Fruit fly (Drosophila melanogaster): ENCODE results near the gene croc.

Gene croc

DNA sequence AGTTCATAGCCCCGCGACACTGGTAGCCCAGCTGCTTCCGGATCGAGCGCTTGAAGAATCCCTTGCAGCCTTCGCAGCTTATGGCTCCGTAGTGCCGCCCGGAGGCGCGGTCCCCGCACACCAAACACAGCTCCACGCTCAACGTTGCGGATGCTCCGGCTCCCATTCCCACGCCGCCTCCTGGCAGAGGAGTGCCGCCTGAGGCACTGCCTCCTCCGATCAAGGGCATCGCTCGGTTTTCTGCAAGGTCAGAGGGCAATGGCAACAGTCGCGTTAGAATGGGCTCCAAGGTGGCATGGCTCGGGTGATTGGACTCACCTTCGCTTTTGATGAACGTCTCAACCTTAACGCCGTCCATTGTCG lies 20.2 kb upstream of the croc start:
- peak; percentile 74; the same call in 2 of the 4 replicates for TF ChIP-seq chinmo (GFP tag; IDR thresholded peaks at IDR 0.05; ENCODE audit: partially characterized antibody)
- TF ChIP-seq mld (GFP tag; IDR thresholded peaks at IDR 0.05; ENCODE audit: partially characterized antibody), result 0 out of 3 replicates have a peak, but pooled peaks have one; percentile 24
- peak; percentile 52; the same call in 1 of the 2 replicates for TF ChIP-seq tna (GFP tag; IDR thresholded peaks at IDR 0.05; ENCODE audit: partially characterized antibody)
- 0 out of 2 replicates have a peak, but pooled peaks have one; percentile 5 for TF ChIP-seq peb (GFP tag; IDR thresholded peaks at IDR 0.05)
- TF ChIP-seq CG11504 (tag; optimal IDR thresholded peaks at IDR 0.05), result no peak
- TF ChIP-seq so (GFP tag; IDR thresholded peaks at IDR 0.05), result no peak
- peak; percentile 95 for TF ChIP-seq ftz-f1 (GFP tag; optimal IDR thresholded peaks at IDR 0.05)
- no peak for TF ChIP-seq ken (GFP tag; IDR thresholded peaks at IDR 0.05)
- peak; percentile 91 for TF ChIP-seq Ets65A (GFP tag)
- TF ChIP-seq Med (GFP tag), result peak; percentile 71
- TF ChIP-seq CG7963 (GFP tag; IDR thresholded peaks at IDR 0.05; ENCODE audit: partially characterized antibody), result peak; percentile 48; the same call in 1 of the 3 replicates
- 0 out of 2 replicates have a peak, but pooled peaks have one; percentile 2 for TF ChIP-seq CG9932 (GFP tag; IDR thresholded peaks at IDR 0.05)

DNA sequence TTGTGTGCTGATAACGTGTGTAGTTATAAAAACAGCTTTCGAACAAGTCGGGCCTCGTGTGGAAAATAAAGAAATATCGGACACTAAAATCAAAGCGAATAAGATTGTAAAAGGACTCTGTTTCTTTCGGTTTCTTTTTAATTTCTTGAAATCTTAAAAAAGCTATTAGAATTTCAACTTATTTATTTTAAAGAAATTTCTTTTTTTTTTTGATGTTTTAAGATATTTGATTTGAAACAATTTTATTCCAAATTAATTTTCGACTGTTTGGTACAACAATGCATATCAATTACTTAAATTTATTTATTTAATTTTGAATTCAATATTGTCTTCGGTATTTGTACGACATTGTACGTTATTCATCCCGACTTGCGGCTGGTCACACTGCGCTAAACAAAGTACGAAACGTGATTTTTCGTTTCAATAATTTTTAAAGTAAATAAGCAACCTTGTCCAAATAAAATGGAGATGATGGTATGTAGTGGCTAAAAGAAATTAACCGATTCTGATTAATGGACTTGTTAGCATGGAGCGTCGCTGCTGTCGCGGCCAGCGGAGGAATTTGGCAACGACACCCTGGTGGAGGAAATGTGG lies 16.5 kb upstream of the croc start, which contains the start of the genes CG7202 and CG7519:
TSS of gene CG7202 (minus strand) at position 51 of the 594 bp plus-strand sequence.
TSS of gene CG7519 (plus strand) at position 361 of the 594 bp plus-strand sequence.
- TF ChIP-seq Scr (GFP tag; IDR thresholded peaks at IDR 0.05; ENCODE audit: partially characterized antibody) (0 out of 2 replicates have a peak, but pooled peaks have one; percentile 12), CG13287 (GFP tag; IDR thresholded peaks at IDR 0.05; ENCODE audit: partially characterized antibody) (peak; percentile 26; the same call in 1 of the 2 replicates), pzg (GFP tag; optimal IDR thresholded peaks at IDR 0.05) (peak; percentile 35), CG14710 (tag; optimal IDR thresholded peaks at IDR 0.05) (peak; percentile 9), CG4617 (GFP tag; optimal IDR thresholded peaks at IDR 0.05; ENCODE audit: borderline replicate concordance) (peak; percentile 64), fu2 (GFP tag; optimal IDR thresholded peaks at IDR 0.05) (no peak), CG13775 (GFP tag; optimal IDR thresholded peaks at IDR 0.05) (no peak), Dp (GFP tag; optimal IDR thresholded peaks at IDR 0.05) (peak; percentile 42), CG6654 (GFP tag; optimal IDR thresholded peaks at IDR 0.05) (no peak), stwl (tag; optimal IDR thresholded peaks at IDR 0.05) (peak; percentile 72), CG10267 (tag; optimal IDR thresholded peaks at IDR 0.05) (peak; percentile 8), Med (GFP tag) (peak; percentile 24), tio (GFP tag; optimal IDR thresholded peaks at IDR 0.05) (no peak), CG9797 (GFP tag; optimal IDR thresholded peaks at IDR 0.05) (peak; percentile 55), CG3995 (GFP tag; optimal IDR thresholded peaks at IDR 0.05) (peak; percentile 43), Doc3 (GFP tag; IDR thresholded peaks at IDR 0.05; ENCODE audit: partially characterized antibody) (no peak), nerfin-1 (tag; optimal IDR thresholded peaks at IDR 0.05) (peak; percentile 33), CG16813 (GFP tag; IDR thresholded peaks at IDR 0.05; ENCODE audit: partially characterized antibody) (no peak), CG8290 (GFP tag; optimal IDR thresholded peaks at IDR 0.05) (peak; percentile 13), CG8290 (tag; optimal IDR thresholded peaks at IDR 0.05) (no peak), gce (GFP tag; IDR thresholded peaks at IDR 0.05) (peak; percentile 27; the same call in 1 of the 3 replicates), trem (tag; optimal IDR thresholded peaks at IDR 0.05) (peak; percentile 47), Nf-YB (GFP tag; optimal IDR thresholded peaks at IDR 0.05) (no peak), gfzf (GFP tag; optimal IDR thresholded peaks at IDR 0.05) (peak; percentile 67), MESR4 (GFP tag; optimal IDR thresholded peaks at IDR 0.05) (peak; percentile 55), dm (GFP tag; optimal IDR thresholded peaks at IDR 0.05) (peak; percentile 38), pho (GFP tag; optimal IDR thresholded peaks at IDR 0.05) (no peak), BEAF-32 (GFP tag; optimal IDR thresholded peaks at IDR 0.05) (peak; percentile 7), YL-1 (GFP tag; optimal IDR thresholded peaks at IDR 0.05) (peak; percentile 33), MBD-R2 (GFP tag; IDR thresholded peaks at IDR 0.05) (peak; percentile 45; the same call in 1 of the 2 replicates), CG11093 (GFP tag; IDR thresholded peaks at IDR 0.05) (no peak), phol (tag; optimal IDR thresholded peaks at IDR 0.05) (peak; percentile 9), CG17829 (tag; optimal IDR thresholded peaks at IDR 0.05) (peak; percentile 14)
